Fruit fly (Drosophila melanogaster): ENCODE measurements around the gene Gr93b.

- TF ChIP-seq CG3838 (GFP tag; optimal IDR thresholded peaks at IDR 0.05) (no peak), usp (GFP tag; optimal IDR thresholded peaks at IDR 0.05) (no peak), emc (GFP tag; optimal IDR thresholded peaks at IDR 0.05) (no peak), Fer1 (GFP tag; optimal IDR thresholded peaks at IDR 0.05) (no peak)
Measured at dm6 chr3R:21887588-21888007, 44.0 kb upstream of the Gr93b start.
